Worm (Caenorhabditis elegans) whole organism, L2 larva: ENCODE data around the gene srw-97.
A peak's percentile ranks its signal among the peaks of the same experiment; 100 is the strongest.
"Not testable (repeated sequence)": the region's sequence is repeated elsewhere in the genome, so short reads cannot be mapped to it uniquely, and the experiment has no call there.

ENCODE experiments used
- C34F6.9 ChIP-seq: fragments of 150-350 bp; optimal IDR thresholded peaks from 2 replicates; lab custom pipeline; 2014; ENCODE audit warnings: missing biosample characterization, missing genetic modification characterization
- R02D3.7 ChIP-seq: fragments of 150-350 bp; optimal IDR thresholded peaks from 2 replicates; lab custom pipeline; 2014; ENCODE audit warnings: missing biosample characterization, missing genetic modification characterization
- Y55F3AM.14 ChIP-seq: fragments of 200-800 bp; sonication (Bioruptor generic); optimal IDR thresholded peaks from 2 replicates; lab custom pipeline; 2018; ENCODE audit warnings: mild to moderate bottlenecking, missing genetic modification characterization, missing compliant biosample characterization
- alr-1 ChIP-seq: fragments of 150-350 bp; optimal IDR thresholded peaks from 2 replicates; lab custom pipeline; 2014; ENCODE audit warnings: missing biosample characterization, missing genetic modification characterization
- aly-2 ChIP-seq: fragments of 150-350 bp; optimal IDR thresholded peaks from 2 replicates; lab custom pipeline; 2014; ENCODE audit warnings: missing biosample characterization, missing genetic modification characterization
- ama-1 ChIP-seq: fragments of 150-350 bp; optimal IDR thresholded peaks from 2 replicates; lab custom pipeline; 2018; ENCODE audit warnings: inconsistent platforms
- blmp-1 ChIP-seq: sonication (generic microtip); optimal IDR thresholded peaks from 2 replicates; lab custom pipeline; 2017; ENCODE audit warnings: missing genetic modification characterization, mild to moderate bottlenecking, missing compliant biosample characterization, antibody characterized with exemption, moderate library complexity; ENCODE audit not compliant: insufficient read depth
- ceh-16 ChIP-seq: fragments of 150-350 bp; optimal IDR thresholded peaks from 2 replicates; lab custom pipeline; 2014; ENCODE audit warnings: missing biosample characterization, missing genetic modification characterization
- crh-2 ChIP-seq: sonication (generic microtip); optimal IDR thresholded peaks from 2 replicates; lab custom pipeline; 2017; ENCODE audit warnings: missing biosample characterization, missing genetic modification characterization
- egl-27 ChIP-seq: sonication (generic microtip); optimal IDR thresholded peaks from 3 replicates; lab custom pipeline; 2017; ENCODE audit warnings: missing biosample characterization, missing genetic modification reagents, missing genetic modification characterization
- fos-1 ChIP-seq: fragments of 150-350 bp; optimal IDR thresholded peaks from 2 replicates; lab custom pipeline; 2014; ENCODE audit warnings: missing biosample characterization, missing genetic modification characterization
- gmeb-1 ChIP-seq: fragments of 150-350 bp; optimal IDR thresholded peaks from 2 replicates; lab custom pipeline; 2014; ENCODE audit warnings: missing biosample characterization, missing genetic modification characterization
- lin-11 ChIP-seq: fragments of 150-350 bp; sonication (generic microtip); optimal IDR thresholded peaks from 2 replicates; lab custom pipeline; 2014; ENCODE audit warnings: missing biosample characterization, missing genetic modification characterization, inconsistent platforms, mixed read lengths
- lin-13 ChIP-seq: fragments of 150-350 bp; optimal IDR thresholded peaks from 2 replicates; lab custom pipeline; 2014; ENCODE audit warnings: missing biosample characterization, missing genetic modification reagents, missing genetic modification characterization
- lin-39 ChIP-seq: fragments of 150-350 bp; optimal IDR thresholded peaks from 2 replicates; lab custom pipeline; 2014; ENCODE audit warnings: missing biosample characterization, missing genetic modification reagents, missing genetic modification characterization
- lsy-2 ChIP-seq, 2 experiments: fragments of 150-350 bp in 1 of 2; sonication (generic microtip) in 1 of 2; optimal IDR thresholded peaks; 2 replicates each; lab custom pipeline; 2014 to 2017; ENCODE audit warnings: missing biosample characterization in 2 of 2, missing genetic modification characterization in 2 of 2
- mbf-1 ChIP-seq: sonication (generic microtip); optimal IDR thresholded peaks from 2 replicates; lab custom pipeline; 2017; ENCODE audit warnings: missing biosample characterization, missing genetic modification characterization
- mdl-1 ChIP-seq, 2 experiments: fragments of 150-350 bp in 1 of 2; sonication (generic microtip) in 1 of 2; optimal IDR thresholded peaks; 2 replicates each; lab custom pipeline; 2017; ENCODE audit warnings: missing biosample characterization in 2 of 2, missing genetic modification characterization in 2 of 2
- nhr-11 ChIP-seq: fragments of 150-350 bp; optimal IDR thresholded peaks from 2 replicates; lab custom pipeline; 2014; ENCODE audit warnings: missing biosample characterization, missing genetic modification characterization
- nhr-129 ChIP-seq: fragments of 150-350 bp; optimal IDR thresholded peaks from 2 replicates; lab custom pipeline; 2014; ENCODE audit warnings: missing biosample characterization, missing genetic modification characterization
- nhr-23 ChIP-seq: fragments of 150-350 bp; optimal IDR thresholded peaks from 2 replicates; lab custom pipeline; 2014; ENCODE audit warnings: missing biosample characterization, missing genetic modification reagents, missing genetic modification characterization
- nhr-6 ChIP-seq: fragments of 150-350 bp; optimal IDR thresholded peaks from 2 replicates; lab custom pipeline; 2014; ENCODE audit warnings: missing biosample characterization, missing genetic modification characterization
- nhr-77 ChIP-seq: fragments of 150-350 bp; optimal IDR thresholded peaks from 2 replicates; lab custom pipeline; 2014; ENCODE audit warnings: missing biosample characterization, missing genetic modification characterization
- peb-1 ChIP-seq: fragments of 150-350 bp; optimal IDR thresholded peaks from 2 replicates; lab custom pipeline; 2014; ENCODE audit warnings: missing biosample characterization, missing genetic modification characterization
- sem-4 ChIP-seq: fragments of 150-350 bp; optimal IDR thresholded peaks from 2 replicates; lab custom pipeline; 2014; ENCODE audit warnings: missing biosample characterization, missing genetic modification reagents, missing genetic modification characterization
- skn-1 ChIP-seq: sonication (generic microtip); optimal IDR thresholded peaks from 2 replicates; lab custom pipeline; 2017; ENCODE audit warnings: missing biosample characterization, missing genetic modification characterization
- sma-3 ChIP-seq: sonication (generic microtip); optimal IDR thresholded peaks from 2 replicates; lab custom pipeline; 2016; ENCODE audit warnings: missing genetic modification reagents, missing genetic modification characterization, missing compliant biosample characterization
- sma-9 ChIP-seq, 2 experiments: fragments of 150-350 bp in 1 of 2; sonication (generic microtip) in 1 of 2; optimal IDR thresholded peaks; 2 replicates each; lab custom pipeline; 2014 to 2016; ENCODE audit warnings: missing genetic modification characterization in 2 of 2, mild to moderate bottlenecking in 1 of 2, missing biosample characterization in 1 of 2, missing compliant biosample characterization in 1 of 2, missing genetic modification reagents in 1 of 2, moderate library complexity in 1 of 2
- unc-39 ChIP-seq: fragments of 150-350 bp; optimal IDR thresholded peaks from 2 replicates; lab custom pipeline; 2014; ENCODE audit warnings: missing biosample characterization, missing genetic modification characterization
- unc-62 ChIP-seq: fragments of 150-350 bp; optimal IDR thresholded peaks from 2 replicates; lab custom pipeline; 2014; ENCODE audit warnings: missing biosample characterization, missing genetic modification reagents, missing genetic modification characterization
- zag-1 ChIP-seq: fragments of 150-350 bp; optimal IDR thresholded peaks from 2 replicates; lab custom pipeline; 2014; ENCODE audit warnings: missing biosample characterization, missing genetic modification characterization
- ztf-1 ChIP-seq: fragments of 200-800 bp; sonication (Bioruptor generic); conservative IDR thresholded peaks from 2 replicates; pipeline ENCODE4 v1.3.6; 2022; ENCODE audit warnings: missing genetic modification characterization, missing compliant biosample characterization
- ztf-4 ChIP-seq: fragments of 150-350 bp; optimal IDR thresholded peaks from 2 replicates; lab custom pipeline; 2014; ENCODE audit warnings: missing biosample characterization, missing genetic modification characterization

srw-97 gene

ce11 chrII:1636392-1636791 lies 32.4 kb downstream of the srw-97 start, which contains the start of gene srg-20:
srg-20 (plus strand) TSS chrII:1636692.
- TF ChIP-seq R02D3.7 (tag; lab: Kevin White, UChicago); sma-9 (GFP tag; optimal IDR thresholded peaks at IDR 0.05; lab: Kevin White, UChicago); sma-9 (tag; optimal IDR thresholded peaks at IDR 0.05; lab: Kevin White, UChicago); blmp-1 (tag; lab: Kevin White, UChicago): not testable (repeated sequence)

ce11 chrII:1635969-1636368 lies 32.8 kb downstream of the srw-97 start:
- TF ChIP-seq lsy-2 (tag; optimal IDR thresholded peaks at IDR 0.05; lab: Kevin White, UChicago) (no peak), fos-1 (tag; lab: Kevin White, UChicago) (peak; percentile 41)

DNA sequence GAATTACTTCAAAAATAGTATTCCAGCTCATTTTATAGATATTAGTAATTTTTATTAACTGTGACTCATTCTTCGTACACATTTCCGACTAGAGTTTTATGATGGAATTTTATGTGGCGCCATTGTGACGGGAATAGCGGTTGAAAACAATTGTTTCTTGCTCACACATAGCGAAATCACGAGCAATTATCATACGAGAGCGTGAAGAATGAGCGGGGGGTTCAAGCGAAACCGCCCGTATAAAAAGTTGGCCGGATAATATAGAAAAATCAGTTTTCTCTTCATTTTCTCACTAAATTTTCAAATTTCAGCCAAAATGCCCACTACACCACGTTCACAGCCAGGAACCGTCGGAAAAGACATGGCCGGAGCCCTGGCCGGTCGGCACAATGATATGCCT lies 35.3 kb downstream of the srw-97 start, which contains the start of gene C08E3.1:
C08E3.1 (plus strand) TSS at position 301 of the 400 bp plus-strand sequence.
- TF ChIP-seq lin-11, ztf-4, ama-1: not testable (repeated sequence)
- TF ChIP-seq, all 48 proteins: peak for 0; not testable (repeated sequence) for 48

ce11 chrII:1632216-1632615 lies 36.6 kb downstream of the srw-97 start, which contains the start of gene C08E3.13:
C08E3.13 (minus strand) TSS chrII:1632316.
- TF ChIP-seq nhr-23, ceh-16, crh-2 (tag; lab: Kevin White, UChicago): not testable (repeated sequence)
- TF ChIP-seq, all 48 proteins: peak for 0; not testable (repeated sequence) for 48

DNA sequence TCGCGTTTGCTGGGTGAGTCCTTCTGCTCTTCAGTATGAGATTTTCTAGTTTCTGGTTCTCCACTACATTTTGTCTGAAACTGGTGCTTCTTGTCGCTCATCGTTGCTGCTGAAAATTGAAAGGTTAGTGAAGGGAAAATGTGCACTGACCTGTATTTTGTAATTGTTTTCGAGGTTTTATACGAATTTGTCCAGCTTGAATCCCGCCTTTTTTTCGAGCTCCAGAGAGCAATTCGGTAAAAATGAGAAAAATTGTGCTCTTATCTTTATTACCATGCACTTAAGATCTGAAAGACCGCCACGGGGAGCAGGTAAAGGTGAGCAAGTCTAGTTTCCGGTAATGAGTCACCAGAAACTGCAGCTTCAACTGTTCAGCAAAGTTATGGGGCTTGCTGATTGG lies 41.0 kb downstream of the srw-97 start, which contains the start of gene C08E3.15:
C08E3.15 (minus strand) TSS at position 101 of the 400 bp plus-strand sequence.
- TF ChIP-seq egl-27, crh-2, peb-1 (tag; lab: Kevin White, UChicago): not testable (repeated sequence)
- TF ChIP-seq, all 48 proteins: peak for 0; not testable (repeated sequence) for 48

DNA sequence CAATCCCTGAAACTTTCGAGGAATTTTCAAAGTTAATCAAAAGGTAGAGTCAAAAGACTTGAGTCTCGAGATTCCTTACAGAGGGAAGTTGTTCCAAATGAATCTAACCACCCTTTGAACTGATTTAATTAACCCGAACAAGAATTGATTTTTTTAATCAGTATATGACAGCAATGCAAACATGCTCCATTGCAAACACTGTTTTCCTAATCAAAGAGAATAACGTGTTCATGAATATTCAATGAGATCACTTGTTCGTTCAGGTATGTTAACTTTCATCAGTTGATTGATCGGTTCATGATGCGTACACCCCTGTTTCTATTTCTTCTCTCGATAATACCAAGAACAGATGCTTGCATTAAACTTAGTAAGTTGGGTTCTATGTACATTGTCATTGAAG lies 43.1 kb downstream of the srw-97 start, which contains the start of gene C08E3.14:
C08E3.14 (plus strand) TSS at position 301 of the 400 bp plus-strand sequence.
- TF ChIP-seq lin-13 (GFP tag; lab: Kevin White, UChicago) (no peak), sem-4 (tag; lab: Kevin White, UChicago) (no peak), sma-9 (GFP tag; optimal IDR thresholded peaks at IDR 0.05; lab: Kevin White, UChicago) (no peak), sma-9 (tag; optimal IDR thresholded peaks at IDR 0.05; lab: Kevin White, UChicago) (no peak), unc-39 (no peak), nhr-11 (no peak), alr-1 (tag; lab: Kevin White, UChicago) (no peak), mbf-1 (no peak), skn-1 (tag; lab: Kevin White, UChicago) (no peak), nhr-77 (tag; lab: Kevin White, UChicago) (no peak), nhr-6 (tag; lab: Kevin White, UChicago) (no peak), lsy-2 (tag; optimal IDR thresholded peaks at IDR 0.05; lab: Kevin White, UChicago) (no peak), mdl-1 (tag; optimal IDR thresholded peaks at IDR 0.05; lab: Kevin White, UChicago) (no peak), sma-3 (GFP tag; lab: Kevin White, UChicago) (no peak), unc-62 (GFP tag; lab: Kevin White, UChicago) (no peak), ztf-1 (GFP tag; lab: Robert Waterston, UW) (no peak)

DNA sequence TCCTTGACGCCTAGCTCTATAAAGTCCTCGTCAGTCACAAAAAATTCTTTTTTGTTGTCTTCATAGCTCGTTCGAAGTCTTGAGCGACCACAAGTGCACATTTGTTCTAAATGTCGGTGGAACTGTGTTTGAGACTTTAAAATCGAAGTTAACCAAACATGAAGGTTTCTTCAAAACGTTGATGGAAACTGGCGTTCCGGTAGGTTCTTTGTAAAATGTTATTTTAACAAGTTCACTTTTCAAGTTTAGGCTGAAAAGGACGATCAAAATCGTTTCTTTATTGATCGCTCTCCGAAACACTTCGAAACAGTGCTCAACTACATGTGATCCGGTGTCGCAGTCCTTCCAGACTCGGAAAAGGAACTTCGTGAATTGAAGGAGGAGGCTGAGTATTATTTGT lies 44.2 kb downstream of the srw-97 start, which contains the start of gene fbxa-160:
fbxa-160 (minus strand) TSS at position 101 of the 400 bp plus-strand sequence.
- TF ChIP-seq nhr-129 (tag; lab: Kevin White, UChicago) (no peak), skn-1 (tag; lab: Kevin White, UChicago) (no peak), lin-13 (GFP tag; lab: Kevin White, UChicago) (no peak), zag-1 (no peak), nhr-77 (tag; lab: Kevin White, UChicago) (no peak), R02D3.7 (tag; lab: Kevin White, UChicago) (no peak), Y55F3AM.14 (GFP tag; lab: Kevin White, UChicago) (no peak), blmp-1 (tag; lab: Kevin White, UChicago) (no peak), gmeb-1 (no peak), sma-3 (GFP tag; lab: Kevin White, UChicago) (no peak), sma-9 (GFP tag; optimal IDR thresholded peaks at IDR 0.05; lab: Kevin White, UChicago) (no peak), sma-9 (tag; optimal IDR thresholded peaks at IDR 0.05; lab: Kevin White, UChicago) (no peak), sem-4 (tag; lab: Kevin White, UChicago) (no peak), C34F6.9 (tag; lab: Kevin White, UChicago) (no peak), aly-2 (tag; lab: Kevin White, UChicago) (no peak), ztf-1 (GFP tag; lab: Robert Waterston, UW) (no peak), lin-39 (tag; lab: Kevin White, UChicago) (no peak), ama-1 (no peak), crh-2 (tag; lab: Kevin White, UChicago) (no peak)
